Worm (Caenorhabditis elegans): Measurements from ENCODE around the gene npax-3.

npax-3 gene

DNA sequence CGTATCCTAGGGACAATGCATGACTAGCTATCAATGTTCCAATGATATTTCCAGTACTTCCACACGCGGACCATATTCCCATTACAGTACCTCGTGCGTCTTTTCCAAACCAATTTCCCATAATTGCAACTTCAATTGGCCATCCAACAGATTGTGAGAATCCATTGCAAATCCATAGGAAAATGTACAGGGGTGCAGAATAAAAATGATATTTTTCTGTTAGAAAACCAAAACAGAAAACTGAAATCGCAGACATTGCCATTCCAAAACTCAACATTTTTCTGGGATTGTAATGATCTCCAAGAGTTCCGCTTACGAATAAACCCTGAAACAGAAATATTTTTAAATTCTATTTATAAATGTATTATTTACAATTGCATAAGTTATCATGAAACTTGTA, 23.2 kb upstream of the npax-3 start:
- TF ChIP-seq mdl-1 (tag; optimal IDR thresholded peaks at IDR 0.05) (no peak), efl-1 (optimal IDR thresholded peaks at IDR 0.05) (no peak), efl-1 (GFP tag; optimal IDR thresholded peaks at IDR 0.05 in 1 of 2) (peak in 1 of 2 experiments; percentile 80), pax-3 (tag; optimal IDR thresholded peaks at IDR 0.05) (no peak), zag-1 (tag; optimal IDR thresholded peaks at IDR 0.05) (no peak)

DNA sequence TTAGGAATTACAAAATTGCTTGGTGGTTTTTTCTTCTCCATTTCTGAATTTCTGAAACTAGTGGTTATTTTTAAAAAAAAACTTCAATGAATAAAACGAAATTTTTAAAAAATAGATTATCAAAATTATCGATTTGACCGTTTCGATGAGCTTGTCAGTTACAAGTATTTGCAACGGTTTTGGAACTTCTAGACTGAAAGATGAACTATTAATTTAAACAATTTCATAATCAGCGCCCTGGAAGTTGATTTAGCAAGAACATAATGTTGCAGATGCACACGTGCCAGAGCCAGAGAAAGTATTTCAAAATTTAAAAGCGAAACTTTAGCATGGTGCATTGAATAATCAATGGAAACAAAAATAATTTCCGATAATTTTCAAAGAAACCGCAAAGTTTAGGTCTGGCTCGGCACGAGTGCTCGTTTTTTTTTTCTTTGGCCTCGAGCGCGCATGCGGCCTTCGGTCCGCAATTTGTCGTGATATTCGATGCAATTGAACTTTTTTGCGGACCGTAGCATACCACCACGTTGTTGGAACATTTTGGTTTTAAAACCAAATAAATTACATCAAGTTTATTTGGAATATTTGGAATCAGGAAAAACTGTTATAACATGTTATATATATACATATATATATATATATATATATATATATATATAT, 14.9 kb upstream of the npax-3 start, which contains the start of gene T11G6.5:
Gene T11G6.5, minus strand, starts transcription at position 51 of the 660 bp plus-strand sequence.
- TF ChIP-seq nhr-47 (tag; optimal IDR thresholded peaks at IDR 0.05), result peak; percentile 10
- TF ChIP-seq lin-39 (tag; optimal IDR thresholded peaks at IDR 0.05), result no peak
- TF ChIP-seq unc-98 (GFP tag; IDR thresholded peaks at IDR 0.05), result no peak
- TF ChIP-seq hpl-2 (GFP tag; optimal IDR thresholded peaks at IDR 0.05), result no peak
- TF ChIP-seq dpl-1 (GFP tag; optimal IDR thresholded peaks at IDR 0.05), result peak in 2 of 3 experiments; percentile 46 to 51
- peak; percentile 6 for TF ChIP-seq snpc-4 (tag; optimal IDR thresholded peaks at IDR 0.05)
- TF ChIP-seq mdl-1 (tag; optimal IDR thresholded peaks at IDR 0.05), result peak in 1 of 2 experiments; percentile 59
- TF ChIP-seq efl-1 (optimal IDR thresholded peaks at IDR 0.05), result peak; percentile 39 to 52
- TF ChIP-seq efl-1 (GFP tag; optimal IDR thresholded peaks at IDR 0.05 in 1 of 2), result peak; percentile 48 to 95
- peak; percentile 45 for TF ChIP-seq mep-1 (tag; optimal IDR thresholded peaks at IDR 0.05)
- no peak for TF ChIP-seq jun-1 (tag; optimal IDR thresholded peaks at IDR 0.05)
- peak; percentile 4 for TF ChIP-seq blmp-1 (tag; optimal IDR thresholded peaks at IDR 0.05)
- TF ChIP-seq ceh-82 (tag; optimal IDR thresholded peaks at IDR 0.05), result peak in 1 of 3 experiments; percentile 33
- peak; percentile 37 for TF ChIP-seq xbp-1 (tag; optimal IDR thresholded peaks at IDR 0.05)
- peak; percentile 49 for TF ChIP-seq rnt-1 (tag; optimal IDR thresholded peaks at IDR 0.05)
- TF ChIP-seq lin-35 (GFP tag; optimal IDR thresholded peaks at IDR 0.05), result peak; percentile 3 to 65
- TF ChIP-seq nhr-20 (tag; optimal IDR thresholded peaks at IDR 0.05), result peak; percentile 18
- no peak for TF ChIP-seq alr-1 (tag; optimal IDR thresholded peaks at IDR 0.05; ENCODE audit: borderline replicate concordance)
- no peak for TF ChIP-seq C34B4.2 (tag; optimal IDR thresholded peaks at IDR 0.05)
- TF ChIP-seq nhr-28 (tag; optimal IDR thresholded peaks at IDR 0.05), result no peak
- peak; percentile 3 for TF ChIP-seq dsc-1 (tag; optimal IDR thresholded peaks at IDR 0.05)
- TF ChIP-seq F16B12.6 (tag; optimal IDR thresholded peaks at IDR 0.05), result peak; percentile 81
- TF ChIP-seq lsy-2 (tag; optimal IDR thresholded peaks at IDR 0.05), result peak; percentile 87 to 97
- TF ChIP-seq tbx-2 (tag; optimal IDR thresholded peaks at IDR 0.05), result peak; percentile 4
- TF ChIP-seq skn-1 (tag; optimal IDR thresholded peaks at IDR 0.05), result peak; percentile 37
- peak; percentile 14 for TF ChIP-seq unc-130 (tag; optimal IDR thresholded peaks at IDR 0.05)
- TF ChIP-seq swsn-7 (tag; optimal IDR thresholded peaks at IDR 0.05), result peak; percentile 16
- TF ChIP-seq ama-1 (optimal IDR thresholded peaks at IDR 0.05), result no peak
- peak; percentile 48 for TF ChIP-seq nhr-71 (tag; optimal IDR thresholded peaks at IDR 0.05)
- no peak for TF ChIP-seq lin-13 (GFP tag; optimal IDR thresholded peaks at IDR 0.05)
- TF ChIP-seq snu-23 (GFP tag; optimal IDR thresholded peaks at IDR 0.05), result peak; percentile 50

DNA sequence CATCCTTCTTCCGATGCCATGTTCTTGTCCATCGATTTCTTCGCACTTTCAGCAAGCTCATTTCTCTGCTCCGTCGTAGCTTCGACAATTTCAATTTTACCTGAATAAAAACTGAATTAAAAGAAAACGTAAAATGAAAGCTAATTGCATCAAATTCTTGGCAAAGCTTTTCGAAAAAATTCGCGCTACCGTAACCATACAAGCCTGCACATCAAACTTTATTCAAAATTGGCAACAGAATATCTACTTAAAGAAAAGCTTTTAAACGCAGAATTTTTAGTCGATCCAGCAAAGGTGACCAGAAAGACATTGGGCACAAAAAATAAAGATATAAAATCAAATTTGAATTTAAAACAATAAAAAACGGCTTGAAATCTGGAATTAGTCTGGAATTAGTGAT, 14.3 kb upstream of the npax-3 start:
- TF ChIP-seq dpl-1 (GFP tag; optimal IDR thresholded peaks at IDR 0.05) (no peak), ceh-82 (tag; optimal IDR thresholded peaks at IDR 0.05) (no peak), aly-2 (tag; optimal IDR thresholded peaks at IDR 0.05) (no peak), nhr-76 (tag; optimal IDR thresholded peaks at IDR 0.05) (no peak), nhr-47 (tag; optimal IDR thresholded peaks at IDR 0.05) (no peak), nhr-90 (tag; optimal IDR thresholded peaks at IDR 0.05; ENCODE audit: poor library complexity) (no peak), hlh-4 (tag; optimal IDR thresholded peaks at IDR 0.05) (no peak), nhr-85 (tag) (no peak), lsy-2 (tag; optimal IDR thresholded peaks at IDR 0.05) (no peak), sox-4 (tag; optimal IDR thresholded peaks at IDR 0.05) (no peak)
